Fruit fly (Drosophila melanogaster) whole organism, prepupa: ENCODE results near the gene MESR3.

Source experiments
- Blimp-1 ChIP-seq: fragments of 200-800 bp; sonication (Bioruptor generic); optimal IDR thresholded peaks from 3 replicates; lab custom pipeline; 2017; ENCODE audit warnings: missing biosample characterization, missing genetic modification characterization, mild to moderate bottlenecking, moderate library complexity, missing genetic modification reagents
- CG11294 ChIP-seq: fragments of 200-800 bp; sonication (Bioruptor generic); IDR thresholded peaks from 2 replicates; pipeline ENCODE4 v1.3.6; 2022; ENCODE audit warnings: missing biosample characterization, missing genetic modification characterization
- CG11902 ChIP-seq: fragments of 200-800 bp; sonication (Bioruptor generic); optimal IDR thresholded peaks from 3 replicates; lab custom pipeline; 2016; ENCODE audit warnings: missing biosample characterization, missing genetic modification characterization
- CG15336 ChIP-seq: fragments of 200-800 bp; sonication (Bioruptor generic); IDR thresholded peaks from 2 replicates; pipeline ENCODE4 v1.3.6; 2022; ENCODE audit warnings: missing biosample characterization, missing genetic modification characterization
- CG1621 ChIP-seq: fragments of 200-800 bp; sonication (Bioruptor generic); optimal IDR thresholded peaks from 3 replicates; lab custom pipeline; 2018; ENCODE audit warnings: missing biosample characterization, mild to moderate bottlenecking, missing genetic modification characterization
- CG16779 ChIP-seq: fragments of 200-800 bp; sonication (Bioruptor generic); optimal IDR thresholded peaks from 3 replicates; lab custom pipeline; 2017; ENCODE audit warnings: missing biosample characterization, mild to moderate bottlenecking, missing genetic modification characterization
- CG3032 ChIP-seq: fragments of 200-800 bp; optimal IDR thresholded peaks from 2 replicates; lab custom pipeline; 2019; ENCODE audit warnings: missing biosample characterization, mild to moderate bottlenecking, missing genetic modification characterization, moderate library complexity
- CG31627 ChIP-seq: fragments of 200-800 bp; sonication (Bioruptor generic); optimal IDR thresholded peaks from 3 replicates; lab custom pipeline; 2016; ENCODE audit warnings: missing biosample characterization, missing genetic modification characterization
- CG34406 ChIP-seq: fragments of 200-800 bp; sonication (Bioruptor generic); optimal IDR thresholded peaks from 3 replicates; lab custom pipeline; 2016; ENCODE audit warnings: missing biosample characterization, missing genetic modification characterization
- CG3919 ChIP-seq: fragments of 200-800 bp; sonication (Bioruptor generic); optimal IDR thresholded peaks from 3 replicates; lab custom pipeline; 2016; ENCODE audit warnings: missing biosample characterization, missing genetic modification characterization
- CG4318 ChIP-seq: fragments of 200-800 bp; sonication (Bioruptor generic); optimal IDR thresholded peaks from 3 replicates; lab custom pipeline; 2017; ENCODE audit warnings: missing biosample characterization, mild to moderate bottlenecking, missing genetic modification characterization
- CG6808 ChIP-seq: fragments of 200-800 bp; sonication (Bioruptor generic); optimal IDR thresholded peaks from 3 replicates; lab custom pipeline; 2017; ENCODE audit warnings: missing biosample characterization, missing genetic modification characterization, mild to moderate bottlenecking, moderate library complexity, missing genetic modification reagents
- CG8119 ChIP-seq: fragments of 200-800 bp; sonication (Bioruptor generic); IDR thresholded peaks from 3 replicates; pipeline ENCODE4 v1.3.6; 2022; ENCODE audit warnings: missing biosample characterization, missing genetic modification characterization
- CG8319 ChIP-seq: fragments of 200-800 bp; sonication (Bioruptor generic); optimal IDR thresholded peaks from 3 replicates; lab custom pipeline; 2016; ENCODE audit warnings: missing biosample characterization, missing genetic modification characterization
- CG8632 ChIP-seq: fragments of 200-800 bp; sonication (Bioruptor generic); optimal IDR thresholded peaks from 3 replicates; lab custom pipeline; 2016; ENCODE audit warnings: missing biosample characterization, missing genetic modification characterization
- Eip75B ChIP-seq: fragments of 200-800 bp; sonication (Bioruptor generic); optimal IDR thresholded peaks from 3 replicates; lab custom pipeline; 2016; ENCODE audit warnings: missing biosample characterization, missing genetic modification characterization
- Eip78C ChIP-seq: fragments of 200-800 bp; sonication (Bioruptor generic); peaks from one replicate; lab custom pipeline; 2016; ENCODE audit warnings: missing biosample characterization, missing genetic modification characterization
- Eip93F ChIP-seq: fragments of 200-800 bp; sonication (Bioruptor generic); optimal IDR thresholded peaks from 2 replicates; lab custom pipeline; 2016; ENCODE audit warnings: missing biosample characterization, mild to moderate bottlenecking, missing genetic modification characterization
- Hr39 ChIP-seq: fragments of 200-800 bp; sonication (Bioruptor generic); optimal IDR thresholded peaks from 2 replicates; lab custom pipeline; 2016; ENCODE audit warnings: missing biosample characterization, missing genetic modification characterization
- Met ChIP-seq: fragments of 200-800 bp; sonication (Bioruptor generic); optimal IDR thresholded peaks from 3 replicates; lab custom pipeline; 2016; ENCODE audit warnings: missing biosample characterization, missing genetic modification characterization
- OdsH ChIP-seq: fragments of 200-800 bp; sonication (Bioruptor generic); optimal IDR thresholded peaks from 3 replicates; lab custom pipeline; 2016; ENCODE audit warnings: missing biosample characterization, missing genetic modification characterization
- Sox15 ChIP-seq: fragments of 200-800 bp; sonication (Bioruptor generic); optimal IDR thresholded peaks from 3 replicates; lab custom pipeline; 2016; ENCODE audit warnings: missing biosample characterization, missing genetic modification characterization
- acj6 ChIP-seq: fragments of 200-800 bp; sonication (Bioruptor generic); optimal IDR thresholded peaks from 3 replicates; lab custom pipeline; 2016; ENCODE audit warnings: missing biosample characterization, missing genetic modification characterization
- cyc ChIP-seq: fragments of 200-800 bp; sonication (Bioruptor generic); optimal IDR thresholded peaks from 3 replicates; lab custom pipeline; 2016; ENCODE audit warnings: missing biosample characterization, missing genetic modification characterization
- esn ChIP-seq: fragments of 200-800 bp; sonication (Bioruptor generic); optimal IDR thresholded peaks from 2 replicates; lab custom pipeline; 2016; ENCODE audit warnings: missing biosample characterization, mild to moderate bottlenecking, missing genetic modification characterization, moderate library complexity
- fkh ChIP-seq: fragments of 200-800 bp; sonication (Bioruptor generic); optimal IDR thresholded peaks from 3 replicates; lab custom pipeline; 2017; ENCODE audit warnings: missing biosample characterization, mild to moderate bottlenecking, missing genetic modification characterization, moderate library complexity
- lz ChIP-seq: fragments of 200-800 bp; sonication (Bioruptor generic); optimal IDR thresholded peaks from 3 replicates; lab custom pipeline; 2016; ENCODE audit warnings: missing biosample characterization, missing genetic modification characterization
- salr ChIP-seq, 2 experiments: fragments of 200-800 bp; sonication (Bioruptor generic); optimal IDR thresholded peaks; 3 replicates each; lab custom pipeline; 2016 to 2018; ENCODE audit warnings: missing biosample characterization in 2 of 2, missing genetic modification characterization in 2 of 2, mild to moderate bottlenecking in 1 of 2
- spab ChIP-seq: fragments of 200-800 bp; sonication (Bioruptor generic); optimal IDR thresholded peaks from 2 replicates; lab custom pipeline; 2017; ENCODE audit warnings: missing biosample characterization, mild to moderate bottlenecking, missing genetic modification characterization, missing genetic modification reagents
- svp ChIP-seq: fragments of 200-800 bp; sonication (Bioruptor generic); peaks from one replicate; lab custom pipeline; 2016; ENCODE audit warnings: missing biosample characterization, missing genetic modification characterization
- topi ChIP-seq: fragments of 200-800 bp; sonication (Bioruptor generic); optimal IDR thresholded peaks from 3 replicates; lab custom pipeline; 2016; ENCODE audit warnings: missing biosample characterization, missing genetic modification characterization

The MESR3 gene

dm6 chr2L:18676948-18677820, 60.1 kb downstream of the MESR3 start, which contains the start of the genes Mst36Fa and CG31751:
TSS of gene Mst36Fa (minus strand) at chr2L:18676998.
TSS of gene CG31751 (plus strand) at chr2L:18677221.
- TF ChIP-seq svp (peak; percentile 14), fkh (GFP tag; lab: Kevin White, UChicago) (peak; percentile 98), CG8119 (GFP tag; lab: Robert Waterston, UW) (no peak), cyc (GFP tag; lab: Kevin White, UChicago) (peak; percentile 9)

DNA sequence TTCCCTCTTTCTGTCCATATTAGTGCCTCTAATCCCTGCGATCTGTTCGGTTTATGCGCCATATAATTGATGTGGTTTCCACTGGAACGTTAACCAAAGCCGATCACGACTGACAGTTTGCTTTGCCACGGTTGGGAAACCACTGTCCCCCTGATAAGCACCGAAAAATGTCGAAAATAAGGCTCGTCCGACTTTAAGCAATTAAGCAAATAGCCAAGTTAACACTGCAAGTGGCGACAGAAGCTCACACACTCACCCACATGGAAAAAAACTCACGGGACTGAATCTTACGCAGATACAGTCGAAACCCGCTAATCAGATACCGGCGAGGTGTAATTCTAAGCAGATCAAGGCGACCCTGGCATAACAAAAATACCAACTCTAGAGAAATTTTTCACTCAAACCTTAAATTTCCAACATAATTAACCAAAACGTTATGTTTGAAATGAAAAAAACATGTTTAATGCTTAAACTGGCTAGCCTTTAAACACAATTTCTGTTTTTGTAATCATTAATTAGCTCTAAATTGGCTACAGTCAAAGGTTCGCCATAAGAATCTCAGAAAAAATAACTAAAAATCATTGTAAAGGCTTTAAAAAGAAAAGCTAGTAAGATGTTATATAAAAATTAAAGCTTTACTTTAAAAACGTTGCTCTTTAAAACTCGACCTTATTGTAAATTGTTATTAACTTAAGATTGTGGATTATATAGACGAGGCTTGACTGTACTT, 61.0 kb downstream of the MESR3 start:
- no peak for TF ChIP-seq acj6 (GFP tag; lab: Kevin White, UChicago)
- no peak for TF ChIP-seq fkh (GFP tag; lab: Kevin White, UChicago)
- TF ChIP-seq salr (GFP tag; optimal IDR thresholded peaks at IDR 0.05; lab: Kevin White, UChicago), result no peak
- TF ChIP-seq CG3919 (GFP tag; lab: Kevin White, UChicago), result no peak
- TF ChIP-seq CG11902 (GFP tag; lab: Kevin White, UChicago), result peak; percentile 20
- TF ChIP-seq CG1621 (tag; lab: Kevin White, UChicago), result no peak
- peak; percentile 19 for TF ChIP-seq cyc (GFP tag; lab: Kevin White, UChicago)
- TF ChIP-seq svp, result peak; percentile 82
- TF ChIP-seq Hr39 (GFP tag; lab: Kevin White, UChicago), result no peak
- TF ChIP-seq CG3032 (tag; lab: Kevin White, UChicago), result peak; percentile 16
- TF ChIP-seq Eip78C (GFP tag; lab: Kevin White, UChicago), result peak; percentile 80
- no peak for TF ChIP-seq Met (GFP tag; lab: Kevin White, UChicago)
- no peak for TF ChIP-seq CG16779 (tag; lab: Kevin White, UChicago)
- TF ChIP-seq CG8319 (GFP tag; lab: Kevin White, UChicago), result no peak
- TF ChIP-seq CG8632, result peak; percentile 39
- no peak for TF ChIP-seq OdsH (GFP tag; lab: Kevin White, UChicago)
- peak; percentile 79 for TF ChIP-seq esn (GFP tag; lab: Kevin White, UChicago)
- peak; percentile 21 for TF ChIP-seq Eip93F (GFP tag; lab: Kevin White, UChicago)
- no peak for TF ChIP-seq CG34406 (GFP tag; lab: Kevin White, UChicago)
- peak; percentile 35 for TF ChIP-seq Sox15 (GFP tag; lab: Kevin White, UChicago)
- no peak for TF ChIP-seq CG11294
- TF ChIP-seq spab (GFP tag; lab: Kevin White, UChicago), result no peak
- TF ChIP-seq Blimp-1, result no peak
- peak; percentile 54 for TF ChIP-seq lz (GFP tag; lab: Kevin White, UChicago)
- TF ChIP-seq CG31627, result peak; percentile 67
- no peak for TF ChIP-seq CG6808 (GFP tag; lab: Kevin White, UChicago)

DNA sequence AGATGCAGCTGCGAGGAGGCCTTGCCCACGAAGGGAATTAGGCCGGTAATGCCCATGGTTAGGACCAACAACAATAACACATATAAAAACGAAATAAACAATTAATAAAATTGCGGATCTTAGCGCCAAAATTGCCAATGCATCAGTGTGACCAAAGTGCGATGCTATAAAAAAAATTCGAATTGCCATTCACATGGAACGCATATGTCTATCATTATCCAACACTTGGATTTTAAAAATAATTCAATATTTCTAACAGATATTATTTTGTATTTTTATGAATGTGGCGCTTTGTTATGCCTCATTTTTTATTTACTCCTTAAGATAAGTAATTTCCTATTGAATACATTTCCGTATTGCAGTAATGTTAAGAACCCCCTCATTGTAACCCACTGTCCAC, 64.8 kb downstream of the MESR3 start, which contains the start of gene tos:
Gene tos (minus strand): TSS at position 173 of the 400 bp plus-strand sequence.
- TF ChIP-seq topi (GFP tag; lab: Kevin White, UChicago) (no peak), esn (GFP tag; lab: Kevin White, UChicago) (peak; percentile 32)
- TF ChIP-seq, all 60 proteins: peak for 1

- TF ChIP-seq acj6 (GFP tag; lab: Kevin White, UChicago) (no peak), svp (no peak), CG15336 (GFP tag; lab: Robert Waterston, UW) (no peak), Eip75B (GFP tag; lab: Kevin White, UChicago) (no peak), salr (GFP tag; optimal IDR thresholded peaks at IDR 0.05; lab: Kevin White, UChicago) (no peak), Hr39 (GFP tag; lab: Kevin White, UChicago) (no peak), CG4318 (no peak)
These were observed 70.8 kb downstream of the MESR3 start for dm6 chr2L:18687827-18688226.
